Fruit fly (Drosophila melanogaster): Measurements from ENCODE around the gene aop.

aop gene

DNA sequence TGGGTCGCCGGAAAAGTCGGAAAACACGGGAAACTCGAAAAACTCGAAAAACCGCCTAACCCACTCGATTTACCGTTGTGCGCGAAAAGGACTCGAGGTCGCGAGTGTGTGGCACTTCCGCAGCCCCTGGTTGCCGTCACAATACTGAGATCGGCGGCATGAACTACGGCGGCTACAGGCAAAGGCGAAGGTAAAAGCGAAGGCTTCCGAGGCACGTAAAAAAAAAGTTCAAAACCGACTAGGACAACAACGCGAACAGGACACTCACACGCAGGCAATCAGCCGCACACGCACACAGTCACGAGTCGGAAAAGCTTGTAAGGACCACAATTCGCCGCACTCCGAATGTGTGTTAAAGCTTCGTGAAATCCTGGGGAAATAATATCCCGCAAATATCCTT is 68.8 kb downstream of the aop start, which contains the start of gene dpr3:
dpr3 (minus strand) TSS at position 133 of the 400 bp plus-strand sequence.
- no peak for TF ChIP-seq CG8478 (optimal IDR thresholded peaks at IDR 0.05)
- TF ChIP-seq CTCF (optimal IDR thresholded peaks at IDR 0.05): no peak

Measured in S2 (cell line).